Worm (Caenorhabditis elegans) whole organism, early embryonic: ENCODE measurements around the gene igdb-3.

Experiments used
- B0310.2 ChIP-seq: sonication (generic microtip); optimal IDR thresholded peaks from 2 replicates; lab custom pipeline; 2016; ENCODE audit warnings: mild to moderate bottlenecking, missing genetic modification characterization, missing compliant biosample characterization
- F13C5.2 ChIP-seq: sonication (generic microtip); optimal IDR thresholded peaks from 2 replicates; lab custom pipeline; 2017; ENCODE audit warnings: mild to moderate bottlenecking, missing genetic modification characterization, inconsistent platforms, missing compliant biosample characterization
- aly-1 ChIP-seq: sonication (generic microtip); optimal IDR thresholded peaks from 2 replicates; lab custom pipeline; 2016; ENCODE audit warnings: missing genetic modification characterization, missing compliant biosample characterization
- ama-1 ChIP-seq: fragments of 150-350 bp; optimal IDR thresholded peaks from 2 replicates; lab custom pipeline; 2014
- ceh-13 ChIP-seq: fragments of 200-800 bp; sonication (Bioruptor generic); optimal IDR thresholded peaks from 2 replicates; lab custom pipeline; 2018; ENCODE audit warnings: mild to moderate bottlenecking, missing genetic modification characterization, missing compliant biosample characterization
- ceh-36 ChIP-seq: sonication (generic microtip); optimal IDR thresholded peaks from 2 replicates; lab custom pipeline; 2016; ENCODE audit warnings: missing genetic modification characterization, inconsistent platforms, missing compliant biosample characterization
- flt-1 ChIP-seq: fragments of 200-800 bp; sonication (Bioruptor generic); IDR thresholded peaks from 2 replicates; pipeline ENCODE4 v1.3.6; 2022; ENCODE audit warnings: missing genetic modification characterization, missing compliant biosample characterization
- hmg-4 ChIP-seq: fragments of 200-800 bp; sonication (Bioruptor generic); optimal IDR thresholded peaks from 2 replicates; lab custom pipeline; 2018; ENCODE audit warnings: mild to moderate bottlenecking, missing genetic modification characterization, missing compliant biosample characterization
- hnd-1 ChIP-seq: sonication (generic microtip); optimal IDR thresholded peaks from 2 replicates; lab custom pipeline; 2016; ENCODE audit warnings: missing genetic modification characterization, missing compliant biosample characterization
- pes-1 ChIP-seq: fragments of 200-800 bp; sonication (Bioruptor generic); IDR thresholded peaks from 2 replicates; pipeline ENCODE4 v1.3.6; 2022; ENCODE audit warnings: missing genetic modification reagents, missing genetic modification characterization, missing compliant biosample characterization
- scrt-1 ChIP-seq: fragments of 200-800 bp; sonication (Bioruptor generic); IDR thresholded peaks from 2 replicates; pipeline ENCODE4 v1.3.6; 2022; ENCODE audit warnings: missing genetic modification characterization, missing compliant biosample characterization
- sea-1 ChIP-seq: fragments of 200-800 bp; sonication (Bioruptor generic); conservative IDR thresholded peaks from 2 replicates; pipeline ENCODE4 v1.3.6; 2022; ENCODE audit warnings: missing genetic modification characterization, missing compliant biosample characterization
- tra-4 ChIP-seq: sonication (generic microtip); optimal IDR thresholded peaks from 2 replicates; lab custom pipeline; 2017; ENCODE audit warnings: missing genetic modification characterization, missing compliant biosample characterization

- no peak for TF ChIP-seq hmg-4
- no peak for TF ChIP-seq B0310.2 (tag; lab: Kevin White, UChicago)
- TF ChIP-seq ama-1 (lab: Kevin White, UChicago): no peak
- TF ChIP-seq sea-1 (GFP tag; lab: Robert Waterston, UW): no peak
- TF ChIP-seq ceh-36 (tag; lab: Kevin White, UChicago): no peak
- no peak for TF ChIP-seq aly-1 (tag; lab: Kevin White, UChicago)
- no peak for TF ChIP-seq hnd-1 (tag; lab: Kevin White, UChicago)
- no peak for TF ChIP-seq scrt-1 (GFP tag; lab: Robert Waterston, UW)
- no peak for TF ChIP-seq flt-1 (GFP tag; lab: Robert Waterston, UW)
- no peak for TF ChIP-seq pes-1 (GFP tag; lab: Robert Waterston, UW)
- no peak for TF ChIP-seq F13C5.2 (tag; lab: Kevin White, UChicago)
- TF ChIP-seq tra-4 (tag; lab: Kevin White, UChicago): no peak
- no peak for TF ChIP-seq ceh-13
Observed at ce11 chrX:6408713-6409112, 23.4 kb downstream of the igdb-3 start.
